Fruit fly (Drosophila melanogaster): ENCODE measurements around the gene Ance-3.

Ance-3 gene

dm6 chr2L:13878801-13879200, 35.7 kb upstream of the Ance-3 start (continued):
- TF ChIP-seq ewg (GFP tag; optimal IDR thresholded peaks at IDR 0.05) (no peak), CG5953 (GFP tag; IDR thresholded peaks at IDR 0.05) (no peak), CG11696 (GFP tag; IDR thresholded peaks at IDR 0.05) (no peak), CG6813 (GFP tag; optimal IDR thresholded peaks at IDR 0.05) (peak; percentile 50), usp (GFP tag; optimal IDR thresholded peaks at IDR 0.05) (no peak), CG34376 (GFP tag; optimal IDR thresholded peaks at IDR 0.05) (peak; percentile 33), CG3407 (GFP tag; optimal IDR thresholded peaks at IDR 0.05) (no peak), Adf1 (GFP tag; IDR thresholded peaks at IDR 0.05) (peak; percentile 37; the same call in 1 of the 2 replicates), Hr78 (GFP tag; optimal IDR thresholded peaks at IDR 0.05) (no peak), Dad (GFP tag; optimal IDR thresholded peaks at IDR 0.05) (peak; percentile 34), CG17186 (GFP tag; optimal IDR thresholded peaks at IDR 0.05) (no peak), CG10209 (GFP tag; optimal IDR thresholded peaks at IDR 0.05) (no peak), CG13287 (GFP tag; IDR thresholded peaks at IDR 0.05; ENCODE audit: partially characterized antibody) (peak; percentile 45; the same call in 1 of the 2 replicates), vfl (GFP tag; optimal IDR thresholded peaks at IDR 0.05) (peak; percentile 7), ci (GFP tag; IDR thresholded peaks at IDR 0.05) (peak; percentile 85), Dek (tag; optimal IDR thresholded peaks at IDR 0.05) (no peak), da (GFP tag; optimal IDR thresholded peaks at IDR 0.05) (no peak), CG11695 (GFP tag; IDR thresholded peaks at IDR 0.05) (0 out of 3 replicates have a peak, but pooled peaks have one; percentile 46), CG7745 (tag; optimal IDR thresholded peaks at IDR 0.05) (no peak), CG7372 (GFP tag; IDR thresholded peaks at IDR 0.05) (no peak), CG16863 (GFP tag; optimal IDR thresholded peaks at IDR 0.05) (no peak), CG16813 (GFP tag; IDR thresholded peaks at IDR 0.05; ENCODE audit: partially characterized antibody) (peak; percentile 28; the same call in 1 of the 3 replicates), CG1529 (GFP tag; optimal IDR thresholded peaks at IDR 0.05) (no peak), CG13296 (GFP tag; optimal IDR thresholded peaks at IDR 0.05) (no peak), trh (GFP tag; optimal IDR thresholded peaks at IDR 0.05) (no peak), CG8478 (optimal IDR thresholded peaks at IDR 0.05) (no peak), pfk (GFP tag; optimal IDR thresholded peaks at IDR 0.05) (no peak), Sox100B (GFP tag; optimal IDR thresholded peaks at IDR 0.05) (no peak), Fer1 (GFP tag; optimal IDR thresholded peaks at IDR 0.05) (peak; percentile 45), CG10543 (GFP tag; optimal IDR thresholded peaks at IDR 0.05) (no peak), ERR (GFP tag; optimal IDR thresholded peaks at IDR 0.05) (no peak), en (GFP tag; optimal IDR thresholded peaks at IDR 0.05) (no peak), Hsf (GFP tag; optimal IDR thresholded peaks at IDR 0.05) (no peak), CG7357 (GFP tag; IDR thresholded peaks at IDR 0.05) (0 out of 3 replicates have a peak, but pooled peaks have one; percentile 12), CG12744 (GFP tag; optimal IDR thresholded peaks at IDR 0.05) (no peak), chif (GFP tag; optimal IDR thresholded peaks at IDR 0.05) (peak in 1 of 2 experiments; percentile 24), CG31441 (GFP tag; IDR thresholded peaks at IDR 0.05) (no peak), CG10565 (GFP tag; optimal IDR thresholded peaks at IDR 0.05) (no peak), crc (GFP tag; optimal IDR thresholded peaks at IDR 0.05) (no peak), CG9609 (GFP tag; optimal IDR thresholded peaks at IDR 0.05) (no peak), Fer3 (tag; optimal IDR thresholded peaks at IDR 0.05) (peak; percentile 15), CG10366 (GFP tag; IDR thresholded peaks at IDR 0.05) (no peak), ab (GFP tag; optimal IDR thresholded peaks at IDR 0.05) (no peak), Max (GFP tag; optimal IDR thresholded peaks at IDR 0.05) (no peak), CG8359 (GFP tag; optimal IDR thresholded peaks at IDR 0.05; ENCODE audit: borderline replicate concordance) (no peak), al (GFP tag; IDR thresholded peaks at IDR 0.05) (no peak), Hr3 (GFP tag; optimal IDR thresholded peaks at IDR 0.05) (no peak), jumu (GFP tag; optimal IDR thresholded peaks at IDR 0.05) (no peak), insv (GFP tag; optimal IDR thresholded peaks at IDR 0.05) (no peak), nmo (GFP tag; optimal IDR thresholded peaks at IDR 0.05) (no peak), scrt (GFP tag; optimal IDR thresholded peaks at IDR 0.05) (peak; percentile 55), CG12299 (tag; optimal IDR thresholded peaks at IDR 0.05) (no peak)

Data from whole organism, embryonic.